Worm (Caenorhabditis elegans) whole organism, early embryonic: ENCODE measurements around the gene M05D6.2.

Experiments
- B0310.2 ChIP-seq: sonication (generic microtip); optimal IDR thresholded peaks from 2 replicates; lab custom pipeline; 2016; ENCODE audit warnings: mild to moderate bottlenecking, missing genetic modification characterization, missing compliant biosample characterization
- hmg-4 ChIP-seq: fragments of 200-800 bp; sonication (Bioruptor generic); optimal IDR thresholded peaks from 2 replicates; lab custom pipeline; 2018; ENCODE audit warnings: mild to moderate bottlenecking, missing genetic modification characterization, missing compliant biosample characterization

- TF ChIP-seq B0310.2 (tag; lab: Kevin White, UChicago) (no peak), hmg-4 (GFP tag; lab: Kevin White, UChicago) (no peak)
Observed at ce11 chrII:8479337-8479736, 11.4 kb downstream of the M05D6.2 start.
